Fruit fly (Drosophila melanogaster) Kc167 (cell line): ENCODE results near the gene Muc12Ea.

Experiments
- Myc ChIP-seq: fragments of >200 bp; optimal IDR thresholded peaks from 2 replicates; lab custom pipeline; 2017; ENCODE audit warnings: missing external identifiers
- Sin3A ChIP-seq: fragments of >200 bp; optimal IDR thresholded peaks from 2 replicates; lab custom pipeline; 2018; ENCODE audit warnings: missing external identifiers
- h ChIP-seq: fragments of >200 bp; optimal IDR thresholded peaks from 3 replicates; lab custom pipeline; 2018; ENCODE audit warnings: missing external identifiers
- insv ChIP-seq: fragments of >200 bp; optimal IDR thresholded peaks from 3 replicates; lab custom pipeline; 2018; ENCODE audit warnings: missing external identifiers
- psq ChIP-seq: fragments of >200 bp; optimal IDR thresholded peaks from 2 replicates; lab custom pipeline; 2017; ENCODE audit warnings: missing external identifiers
- ttk ChIP-seq: sonication (Bioruptor generic); optimal IDR thresholded peaks from 2 replicates; lab custom pipeline; 2017; ENCODE audit warnings: missing external identifiers

The Muc12Ea gene

DNA sequence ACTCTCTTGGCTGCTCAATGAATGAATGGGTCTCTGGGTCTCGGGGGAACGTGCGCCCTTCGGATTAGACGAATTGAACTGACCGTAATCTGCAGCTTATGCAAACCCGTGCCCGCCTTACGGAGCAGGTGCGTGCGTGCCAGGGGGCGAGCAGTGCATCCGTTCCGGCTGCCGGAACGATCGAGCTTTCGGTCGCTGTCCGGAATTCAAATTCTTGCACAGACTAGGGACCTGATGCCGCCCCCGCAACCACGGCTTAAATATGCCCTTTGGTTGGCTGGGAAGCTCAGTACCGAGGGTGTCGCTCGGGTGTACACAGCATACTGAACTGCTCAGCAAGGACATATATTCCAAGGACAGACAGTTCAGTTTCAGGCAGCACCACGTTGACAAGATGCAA is at the start of gene Muc12Ea:
Muc12Ea (plus strand) TSS at position 301 of the 400 bp plus-strand sequence.
- no peak for TF ChIP-seq ttk (lab: Kevin White, UChicago)
- no peak for TF ChIP-seq insv (lab: Kevin White, UChicago)
- TF ChIP-seq psq (lab: Kevin White, UChicago), result no peak

DNA sequence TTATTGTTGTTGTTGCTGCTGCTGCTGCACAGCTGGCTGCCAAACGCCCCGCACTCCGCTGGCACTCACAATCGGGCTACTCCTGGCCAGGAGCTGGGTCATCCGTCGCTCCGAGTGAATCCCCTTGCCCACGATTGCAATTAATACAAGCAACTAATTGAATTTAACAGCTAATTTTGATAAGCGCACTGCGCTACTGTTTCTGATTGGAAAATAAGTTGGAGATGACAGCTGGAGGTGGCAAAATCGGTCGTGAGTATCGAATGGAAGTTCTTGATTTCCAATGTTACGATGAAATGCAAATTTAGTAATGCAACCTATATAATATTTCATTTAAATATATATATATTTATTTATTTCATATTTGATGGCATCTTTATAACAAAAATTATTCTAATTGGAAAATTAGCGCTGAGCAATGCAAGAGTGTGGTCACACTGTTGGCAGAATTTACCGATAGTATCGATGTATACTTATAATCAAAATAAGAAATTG is 43.6 kb upstream of the Muc12Ea start, which contains the start of gene CG42271:
CG42271 (minus strand) TSS at position 224 of the 495 bp plus-strand sequence.
- TF ChIP-seq h (lab: Kevin White, UChicago) (no peak), Myc (lab: Kevin White, UChicago) (no peak), Sin3A (lab: Kevin White, UChicago) (no peak), psq (lab: Kevin White, UChicago) (no peak), ttk (lab: Kevin White, UChicago) (no peak), insv (lab: Kevin White, UChicago) (no peak)

DNA sequence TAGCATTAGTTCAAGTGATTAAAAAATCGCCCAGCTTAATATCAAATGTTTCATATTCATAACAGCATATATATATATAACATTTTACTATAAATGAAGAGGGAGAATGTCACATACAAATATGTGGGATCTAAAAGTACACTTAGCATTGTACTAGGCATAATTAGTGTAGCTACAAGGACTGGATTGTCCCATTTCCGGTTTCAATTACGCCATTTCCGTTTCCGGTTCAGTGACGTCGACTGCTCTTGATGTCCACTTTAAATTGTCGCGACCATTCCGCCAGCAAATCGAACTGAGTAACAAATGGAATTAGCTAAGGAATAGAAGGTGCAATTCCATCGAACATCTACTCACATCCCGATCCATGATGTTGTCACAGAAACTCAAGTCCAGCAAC is 43.1 kb upstream of the Muc12Ea start:
- TF ChIP-seq ttk (lab: Kevin White, UChicago) (no peak), h (lab: Kevin White, UChicago) (no peak)

DNA sequence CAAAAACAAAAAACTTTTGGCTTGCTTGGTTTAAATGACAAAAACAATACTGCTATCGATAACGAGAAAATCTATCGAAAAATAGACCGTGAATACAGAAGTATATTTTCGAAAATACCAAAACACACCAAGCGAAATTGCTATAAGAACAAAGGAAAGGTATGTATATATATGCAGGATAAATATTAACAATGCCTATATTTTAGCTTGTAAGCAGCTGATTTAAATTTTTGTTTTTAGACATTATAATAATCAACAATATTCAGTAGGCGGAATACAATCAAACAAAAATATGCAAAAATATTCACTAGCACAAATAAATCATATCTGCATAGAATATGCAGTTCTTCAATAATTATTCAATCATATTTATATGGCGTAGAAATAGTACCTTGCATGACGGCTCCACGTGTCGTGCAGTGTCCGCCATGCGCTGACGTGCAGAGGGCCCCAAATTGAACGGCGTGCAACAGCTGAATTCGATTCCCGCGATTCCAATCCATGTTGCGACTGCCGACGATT is 39.6 kb upstream of the Muc12Ea start, which contains the start of the genes Fbxl4 and Dus2:
Fbxl4 (minus strand) TSS at position 51 of the 522 bp plus-strand sequence.
Dus2 (plus strand) TSS at position 116 of the 522 bp plus-strand sequence.
- TF ChIP-seq insv (lab: Kevin White, UChicago) (no peak), ttk (lab: Kevin White, UChicago) (no peak), Sin3A (lab: Kevin White, UChicago) (no peak), psq (lab: Kevin White, UChicago) (no peak), h (lab: Kevin White, UChicago) (no peak), Myc (lab: Kevin White, UChicago) (no peak)

DNA sequence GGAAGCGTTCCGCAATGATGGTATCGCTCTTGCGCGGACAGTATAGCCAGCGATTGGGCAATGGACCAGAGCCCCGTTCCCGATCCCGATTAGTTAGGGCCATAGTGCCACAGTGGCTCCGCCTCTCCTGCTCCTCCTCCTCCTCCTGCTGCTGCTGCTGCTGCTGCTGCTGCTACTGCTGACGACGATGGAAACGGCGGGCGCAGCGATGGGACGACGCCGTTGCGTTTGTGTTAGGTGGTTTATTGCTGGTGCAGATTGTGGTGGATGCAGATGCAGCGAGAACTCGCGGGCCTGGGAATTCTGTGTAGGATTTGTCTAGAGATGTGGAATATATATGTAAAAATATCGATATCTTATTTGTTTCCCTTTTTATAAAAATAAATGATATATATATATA is 35.1 kb upstream of the Muc12Ea start, which contains the start of gene mRNA-cap:
mRNA-cap (minus strand) TSS at position 344 of the 400 bp plus-strand sequence.
- TF ChIP-seq ttk (lab: Kevin White, UChicago), result no peak
- no peak for TF ChIP-seq h (lab: Kevin White, UChicago)
- no peak for TF ChIP-seq Myc (lab: Kevin White, UChicago)
- no peak for TF ChIP-seq insv (lab: Kevin White, UChicago)
- no peak for TF ChIP-seq psq (lab: Kevin White, UChicago)
- TF ChIP-seq Sin3A (lab: Kevin White, UChicago), result no peak

DNA sequence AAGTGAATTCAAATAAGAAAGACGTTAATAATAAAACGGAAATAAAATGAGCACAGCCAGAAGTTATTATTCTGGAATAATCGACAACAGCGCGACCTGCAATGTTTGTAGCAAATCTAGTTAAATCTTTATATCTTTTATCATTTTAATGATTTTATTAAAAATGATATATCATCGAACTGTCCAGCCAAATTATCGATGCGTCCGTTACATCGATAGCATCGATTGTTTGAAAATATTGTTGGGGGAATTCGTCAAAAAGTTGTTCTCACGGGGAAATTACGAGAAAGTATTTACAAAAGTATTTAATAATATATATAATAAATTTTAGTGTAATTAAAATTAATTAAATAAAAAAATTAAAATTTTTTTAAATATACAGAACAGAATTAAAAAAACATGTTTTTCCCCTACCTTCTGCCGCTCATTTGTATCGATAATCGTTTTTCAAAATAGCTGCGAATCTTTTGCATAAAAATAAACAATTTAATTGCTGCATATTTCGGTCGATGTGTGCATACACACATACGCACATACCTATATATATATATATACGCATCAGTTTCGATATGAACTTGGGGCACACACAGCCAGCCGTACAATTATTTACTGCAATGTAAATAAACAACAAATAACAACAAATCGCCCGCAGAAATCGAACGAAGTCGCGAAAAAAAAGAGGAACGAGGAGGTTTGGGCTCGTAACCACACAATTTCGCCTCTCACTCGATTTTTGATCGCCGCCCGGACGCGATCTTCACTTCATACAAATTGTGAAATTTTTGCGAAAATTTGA is 34.4 kb upstream of the Muc12Ea start, which contains the start of gene CG32599:
CG32599 (plus strand) TSS at position 746 of the 796 bp plus-strand sequence.
- TF ChIP-seq insv (lab: Kevin White, UChicago) (no peak), ttk (lab: Kevin White, UChicago) (no peak), psq (lab: Kevin White, UChicago) (no peak), Sin3A (lab: Kevin White, UChicago) (no peak), Myc (lab: Kevin White, UChicago) (no peak), h (lab: Kevin White, UChicago) (no peak)

DNA sequence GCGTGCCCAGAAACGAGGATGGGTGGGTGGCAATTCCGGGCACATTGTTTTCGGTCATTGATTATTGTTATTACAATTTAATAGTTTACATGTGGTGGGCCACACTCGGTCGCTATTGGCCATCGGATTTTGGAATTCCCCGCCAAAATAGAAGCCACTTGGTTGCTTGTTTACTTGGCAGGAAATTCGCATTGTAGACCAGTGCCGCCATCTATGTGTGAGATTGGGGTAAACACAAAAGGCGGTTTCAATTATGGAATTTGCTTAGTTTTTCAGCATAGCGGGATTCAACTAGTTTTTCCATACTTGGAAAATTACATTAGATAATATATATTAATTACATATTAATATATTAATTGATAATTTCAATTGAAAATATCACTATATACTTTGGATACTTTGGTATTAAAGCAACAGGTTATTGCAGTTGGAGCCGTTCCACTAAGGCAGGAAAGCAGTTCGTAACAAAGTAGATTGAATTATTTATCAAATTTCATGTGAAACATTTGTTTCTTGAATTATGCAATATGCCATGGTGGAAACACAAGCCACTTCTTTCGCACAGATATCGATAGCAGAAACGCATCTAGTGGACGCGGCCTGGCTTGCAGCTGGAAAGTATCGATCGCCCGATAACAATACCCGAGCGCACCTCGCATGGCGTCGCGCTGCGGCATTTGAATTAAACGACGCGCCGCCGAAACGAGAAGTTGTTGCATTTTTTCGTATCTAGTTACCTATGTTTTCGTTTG is 30.3 kb upstream of the Muc12Ea start, which contains the start of gene mud:
mud (plus strand) TSS at position 698 of the 752 bp plus-strand sequence.
- TF ChIP-seq psq (lab: Kevin White, UChicago), result no peak
- TF ChIP-seq insv (lab: Kevin White, UChicago), result no peak

DNA sequence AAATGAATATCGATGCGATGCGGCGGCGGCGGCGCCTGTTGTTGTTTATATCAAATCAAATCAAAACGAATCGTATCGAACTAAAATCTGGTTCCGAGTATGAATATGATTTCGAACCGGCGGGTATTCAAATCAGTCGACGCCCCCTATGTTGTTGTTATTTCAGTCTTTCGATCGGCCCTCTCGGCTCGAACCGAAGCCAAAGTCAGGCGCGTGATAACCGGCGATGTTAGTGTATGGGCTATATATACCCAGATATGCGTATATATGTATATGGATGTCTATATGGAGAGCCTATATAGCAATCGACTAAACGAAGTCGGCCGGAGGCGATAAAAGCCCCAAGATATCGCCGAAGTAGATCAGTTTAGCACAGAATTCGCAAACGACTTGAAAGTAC is 16.7 kb upstream of the Muc12Ea start, which contains the start of the genes CG46317 and Tat:
CG46317 (plus strand) TSS at position 361 of the 400 bp plus-strand sequence.
Tat (plus strand) TSS at position 361 of the 400 bp plus-strand sequence.
- TF ChIP-seq Myc (lab: Kevin White, UChicago), result no peak
- no peak for TF ChIP-seq insv (lab: Kevin White, UChicago)
- no peak for TF ChIP-seq psq (lab: Kevin White, UChicago)
- TF ChIP-seq ttk (lab: Kevin White, UChicago), result no peak
- no peak for TF ChIP-seq Sin3A (lab: Kevin White, UChicago)
- TF ChIP-seq h (lab: Kevin White, UChicago), result no peak

DNA sequence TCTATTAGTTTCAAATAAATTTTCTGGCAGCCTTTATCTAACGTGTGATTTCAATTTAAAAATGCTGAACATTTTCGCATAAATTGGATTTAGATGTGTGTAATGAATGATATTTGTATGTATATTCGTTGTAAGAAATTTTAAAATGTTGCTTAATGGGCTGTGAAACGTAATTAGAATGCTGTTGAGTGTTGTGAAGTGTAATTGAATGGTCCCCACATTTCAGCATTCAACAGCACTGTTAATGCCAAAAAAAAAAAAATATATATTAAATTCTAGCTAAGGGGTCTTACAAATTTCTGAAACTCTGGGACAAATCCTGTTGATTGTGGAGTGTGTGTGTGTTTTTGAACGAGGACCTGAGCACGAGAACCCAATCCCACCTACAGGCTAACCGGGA is 12.4 kb upstream of the Muc12Ea start:
- no peak for TF ChIP-seq ttk (lab: Kevin White, UChicago)
- no peak for TF ChIP-seq Myc (lab: Kevin White, UChicago)
- TF ChIP-seq h (lab: Kevin White, UChicago), result no peak
- no peak for TF ChIP-seq Sin3A (lab: Kevin White, UChicago)
- no peak for TF ChIP-seq psq (lab: Kevin White, UChicago)
- no peak for TF ChIP-seq insv (lab: Kevin White, UChicago)

DNA sequence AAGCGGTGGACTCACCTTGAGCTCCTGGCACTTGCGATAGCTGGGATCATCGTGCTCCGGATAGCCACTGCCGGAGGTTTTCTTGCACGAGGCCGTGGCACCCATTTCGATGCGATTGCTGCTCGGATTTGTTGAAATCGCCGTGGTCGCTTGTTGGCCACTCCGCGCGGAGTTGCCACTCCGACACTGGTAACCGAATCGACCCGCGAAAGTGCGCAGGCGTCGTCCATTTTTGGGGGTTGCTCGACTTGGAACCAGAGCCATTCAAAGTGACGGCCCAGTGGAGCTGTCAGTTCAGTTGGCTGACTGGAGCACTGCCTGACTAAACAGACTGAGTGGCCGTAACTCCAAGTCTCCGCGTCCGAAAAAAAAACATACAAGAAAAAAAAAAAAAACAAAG is 11.5 kb upstream of the Muc12Ea start, which contains the start of the genes CG13404 and na:
CG13404 (minus strand) TSS at position 176 of the 400 bp plus-strand sequence.
na (plus strand) TSS at position 293 of the 400 bp plus-strand sequence.
- no peak for TF ChIP-seq psq (lab: Kevin White, UChicago)
- no peak for TF ChIP-seq insv (lab: Kevin White, UChicago)
- no peak for TF ChIP-seq Myc (lab: Kevin White, UChicago)
- no peak for TF ChIP-seq Sin3A (lab: Kevin White, UChicago)
- no peak for TF ChIP-seq ttk (lab: Kevin White, UChicago)
- TF ChIP-seq h (lab: Kevin White, UChicago), result no peak
